Worm (Caenorhabditis elegans) whole organism, midembryonic: Measurements from ENCODE around the gene F15H10.7.

Source experiments
- T22C8.4 ChIP-seq: fragments of 200-800 bp; sonication (Bioruptor generic); IDR thresholded peaks from 2 replicates; pipeline ENCODE4 v1.3.6; 2022; ENCODE audit warnings: missing genetic modification characterization, missing compliant biosample characterization
- cog-1 ChIP-seq: sonication (generic microtip); optimal IDR thresholded peaks from 2 replicates; lab custom pipeline; 2016; ENCODE audit warnings: missing genetic modification characterization, missing compliant biosample characterization
- flt-1 ChIP-seq: fragments of 200-800 bp; sonication (Bioruptor generic); IDR thresholded peaks from 2 replicates; pipeline ENCODE4 v1.3.6; 2022; ENCODE audit warnings: missing genetic modification characterization, missing compliant biosample characterization
- klf-2 ChIP-seq: fragments of 200-800 bp; sonication (Bioruptor generic); conservative IDR thresholded peaks from 2 replicates; pipeline ENCODE4 v1.3.6; 2022; ENCODE audit warnings: missing genetic modification reagents, missing genetic modification characterization, missing compliant biosample characterization
- med-1 ChIP-seq: sonication (generic microtip); optimal IDR thresholded peaks from 2 replicates; lab custom pipeline; 2017; ENCODE audit warnings: missing genetic modification characterization, mild to moderate bottlenecking, missing compliant biosample characterization, antibody characterized with exemption, missing genetic modification reagents; ENCODE audit not compliant: insufficient read depth
- ref-1 ChIP-seq: fragments of 200-800 bp; sonication (Bioruptor generic); conservative IDR thresholded peaks from 2 replicates; pipeline ENCODE4 v1.3.6; 2022; ENCODE audit warnings: missing genetic modification reagents, missing genetic modification characterization, missing compliant biosample characterization
- tab-1 ChIP-seq: fragments of 200-800 bp; sonication (Bioruptor generic); IDR thresholded peaks from 2 replicates; pipeline ENCODE4 v1.3.6; 2022; ENCODE audit warnings: missing genetic modification characterization, missing compliant biosample characterization
- ztf-23 ChIP-seq: fragments of 200-800 bp; sonication (Bioruptor generic); IDR thresholded peaks from 2 replicates; pipeline ENCODE4 v1.3.6; 2022; ENCODE audit warnings: missing genetic modification reagents, missing genetic modification characterization, missing compliant biosample characterization
- ztf-29 ChIP-seq: fragments of 200-800 bp; sonication (Bioruptor generic); IDR thresholded peaks from 2 replicates; pipeline ENCODE4 v1.3.6; 2022; ENCODE audit warnings: missing genetic modification reagents, missing genetic modification characterization, missing compliant biosample characterization

The F15H10.7 gene

ce11 chrV:10387412-10387811 lies 18.8 kb downstream of the F15H10.7 start:
- TF ChIP-seq ztf-23 (GFP tag; lab: Robert Waterston, UW) (no peak), T22C8.4 (no peak), med-1 (no peak), flt-1 (GFP tag; lab: Robert Waterston, UW) (no peak), cog-1 (tag; lab: Kevin White, UChicago) (no peak)

DNA sequence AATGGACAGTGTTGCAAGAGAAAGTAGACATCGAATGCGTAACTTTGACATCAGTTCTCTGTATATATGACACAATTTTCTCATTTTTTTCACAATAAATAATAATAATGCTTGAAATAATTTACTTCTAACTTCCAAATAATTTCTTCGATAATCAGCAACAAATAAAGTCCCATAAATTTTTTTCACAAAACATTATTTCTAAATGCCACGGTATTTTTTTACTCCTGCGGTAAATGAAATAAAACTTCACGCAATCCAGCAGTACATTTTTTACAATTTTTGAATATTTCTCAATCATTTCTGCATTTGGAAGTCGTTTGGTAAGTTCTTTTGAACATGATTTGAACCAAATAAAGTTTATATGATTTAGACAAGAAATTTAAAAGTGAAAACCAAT lies 22.3 kb downstream of the F15H10.7 start, which contains the start of gene spe-10:
Gene spe-10, plus strand, starts transcription at position 301 of the 400 bp plus-strand sequence.
- TF ChIP-seq ztf-23 (GFP tag; lab: Robert Waterston, UW) (no peak), flt-1 (GFP tag; lab: Robert Waterston, UW) (no peak), ref-1 (GFP tag; lab: Robert Waterston, UW) (no peak), tab-1 (GFP tag; lab: Robert Waterston, UW) (no peak), T22C8.4 (no peak), med-1 (no peak), cog-1 (tag; lab: Kevin White, UChicago) (no peak), klf-2 (GFP tag; lab: Robert Waterston, UW) (no peak), ztf-29 (GFP tag; lab: Robert Waterston, UW) (no peak)

DNA sequence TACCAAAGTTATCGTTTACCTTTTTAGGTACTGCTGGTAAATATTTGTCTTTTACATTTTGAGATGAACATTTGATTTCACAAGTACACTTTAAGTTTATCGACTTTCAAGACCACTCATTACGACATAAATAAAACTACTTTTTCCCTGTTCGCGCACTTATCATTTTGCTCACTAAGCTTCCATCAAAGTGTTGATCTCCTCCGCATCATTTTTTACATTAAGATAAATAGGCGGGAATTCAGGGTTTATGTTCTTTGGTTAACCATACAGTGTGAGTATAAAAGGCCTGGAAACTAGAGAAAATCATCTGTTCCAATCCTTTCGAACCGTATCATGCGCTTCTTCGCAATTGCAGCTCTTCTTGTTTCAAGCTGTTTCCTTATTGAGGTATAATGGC lies 24.1 kb downstream of the F15H10.7 start, which contains the start of gene pqn-2:
Gene pqn-2, plus strand, starts transcription at position 301 of the 400 bp plus-strand sequence.
- TF ChIP-seq cog-1 (tag; lab: Kevin White, UChicago) (no peak), klf-2 (GFP tag; lab: Robert Waterston, UW) (no peak), ztf-23 (GFP tag; lab: Robert Waterston, UW) (no peak), flt-1 (GFP tag; lab: Robert Waterston, UW) (no peak), tab-1 (GFP tag; lab: Robert Waterston, UW) (no peak), T22C8.4 (no peak), ztf-29 (GFP tag; lab: Robert Waterston, UW) (no peak), med-1 (no peak), ref-1 (GFP tag; lab: Robert Waterston, UW) (no peak)

DNA sequence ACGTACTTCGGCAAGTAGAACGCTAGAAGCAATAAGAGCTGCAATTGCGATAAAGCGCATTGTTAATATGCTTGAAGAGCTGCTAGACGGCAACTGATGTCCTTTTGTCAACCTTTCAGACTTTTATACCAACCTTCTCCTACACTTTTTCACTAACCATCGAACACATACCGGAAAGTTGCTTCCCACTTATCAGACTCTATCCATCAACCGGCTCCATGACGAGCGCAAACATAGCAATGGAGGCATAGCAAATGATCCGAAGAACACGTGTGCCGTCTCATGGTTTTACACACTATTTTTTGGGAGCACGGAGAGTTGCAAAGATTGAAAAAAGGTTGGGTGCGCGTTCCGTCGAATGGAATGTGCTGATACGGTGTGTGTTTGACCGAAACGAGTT lies 24.5 kb downstream of the F15H10.7 start, which contains the start of gene abu-1:
Gene abu-1, minus strand, starts transcription at position 101 of the 400 bp plus-strand sequence.
- TF ChIP-seq ztf-29 (GFP tag; lab: Robert Waterston, UW), result no peak
- no peak for TF ChIP-seq cog-1 (tag; lab: Kevin White, UChicago)
- TF ChIP-seq klf-2 (GFP tag; lab: Robert Waterston, UW), result no peak

ce11 chrV:10379761-10380160 lies 26.5 kb downstream of the F15H10.7 start:
- no peak for TF ChIP-seq flt-1 (GFP tag; lab: Robert Waterston, UW)
- TF ChIP-seq T22C8.4, result no peak
- TF ChIP-seq ztf-23 (GFP tag; lab: Robert Waterston, UW), result no peak
- TF ChIP-seq tab-1 (GFP tag; lab: Robert Waterston, UW), result no peak
- TF ChIP-seq ref-1 (GFP tag; lab: Robert Waterston, UW), result no peak

DNA sequence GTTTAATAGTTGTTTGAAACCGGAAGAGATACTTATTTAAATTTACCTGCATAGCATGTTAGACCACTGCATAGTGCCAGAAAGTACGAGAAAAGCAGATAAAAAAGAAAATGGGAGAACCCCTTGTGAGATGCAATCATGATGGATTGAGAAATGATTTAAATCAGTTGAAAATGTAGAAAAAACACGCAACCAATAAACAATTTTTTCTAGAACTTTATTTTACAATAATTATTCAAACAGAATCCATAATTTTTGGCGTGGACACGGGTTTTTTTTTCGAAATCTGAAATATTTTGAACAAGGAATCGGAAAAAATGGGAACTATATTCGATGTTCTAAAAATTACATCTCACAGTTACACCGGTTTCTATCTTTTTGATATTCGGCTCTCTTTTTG lies 26.9 kb downstream of the F15H10.7 start, which contains the start of gene AC3.12:
Gene AC3.12, minus strand, starts transcription at position 101 of the 400 bp plus-strand sequence.
- no peak for TF ChIP-seq ref-1 (GFP tag; lab: Robert Waterston, UW)

- TF ChIP-seq cog-1 (tag; lab: Kevin White, UChicago), result no peak
- TF ChIP-seq T22C8.4, result no peak
- TF ChIP-seq klf-2 (GFP tag; lab: Robert Waterston, UW), result no peak
- no peak for TF ChIP-seq ztf-23 (GFP tag; lab: Robert Waterston, UW)
- TF ChIP-seq tab-1 (GFP tag; lab: Robert Waterston, UW), result no peak
- TF ChIP-seq ztf-29 (GFP tag; lab: Robert Waterston, UW), result no peak
- TF ChIP-seq flt-1 (GFP tag; lab: Robert Waterston, UW), result no peak
- no peak for TF ChIP-seq med-1
- TF ChIP-seq ref-1 (GFP tag; lab: Robert Waterston, UW), result no peak
Measured at ce11 chrV:10371951-10372350, 34.3 kb downstream of the F15H10.7 start, which contains the start of gene ugt-49. Gene ugt-49, plus strand, starts transcription at chrV:10372321.

- TF ChIP-seq ztf-29 (GFP tag; lab: Robert Waterston, UW) (no peak), T22C8.4 (no peak), cog-1 (tag; lab: Kevin White, UChicago) (no peak), tab-1 (GFP tag; lab: Robert Waterston, UW) (no peak), med-1 (no peak), ztf-23 (GFP tag; lab: Robert Waterston, UW) (no peak), klf-2 (GFP tag; lab: Robert Waterston, UW) (no peak), ref-1 (GFP tag; lab: Robert Waterston, UW) (no peak), flt-1 (GFP tag; lab: Robert Waterston, UW) (no peak)
Measured at ce11 chrV:10371177-10371576, 35.0 kb downstream of the F15H10.7 start.

ce11 chrV:10368256-10368655 lies 38.0 kb downstream of the F15H10.7 start, which contains the start of gene sri-20:
Gene sri-20, plus strand, starts transcription at chrV:10368556.
- TF ChIP-seq ztf-23 (GFP tag; lab: Robert Waterston, UW) (no peak), cog-1 (tag; lab: Kevin White, UChicago) (no peak), flt-1 (GFP tag; lab: Robert Waterston, UW) (no peak), klf-2 (GFP tag; lab: Robert Waterston, UW) (no peak), T22C8.4 (no peak)

DNA sequence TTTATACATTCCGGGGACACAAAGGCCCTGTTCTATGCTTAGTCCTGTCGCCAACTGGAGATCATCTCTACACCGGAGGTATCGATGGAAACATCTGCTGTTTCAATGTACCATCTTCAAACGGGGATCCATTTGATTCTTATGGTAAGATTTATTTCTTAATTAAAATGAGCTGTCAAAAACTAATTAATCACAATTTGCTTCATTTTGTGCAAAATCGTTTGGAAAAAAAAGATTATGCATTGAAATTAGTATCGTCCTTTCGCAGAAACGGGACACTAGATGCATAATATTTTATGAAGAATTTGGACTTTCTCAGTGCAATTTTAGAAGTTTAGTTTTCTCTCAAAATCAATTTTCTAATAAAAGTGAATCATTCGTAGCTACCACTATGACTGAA lies 42.4 kb downstream of the F15H10.7 start:
- TF ChIP-seq klf-2 (GFP tag; lab: Robert Waterston, UW), result no peak
- TF ChIP-seq ztf-29 (GFP tag; lab: Robert Waterston, UW), result no peak
- TF ChIP-seq flt-1 (GFP tag; lab: Robert Waterston, UW), result no peak
- TF ChIP-seq tab-1 (GFP tag; lab: Robert Waterston, UW), result no peak
- TF ChIP-seq ref-1 (GFP tag; lab: Robert Waterston, UW), result no peak
- TF ChIP-seq T22C8.4, result no peak
- no peak for TF ChIP-seq ztf-23 (GFP tag; lab: Robert Waterston, UW)
- no peak for TF ChIP-seq cog-1 (tag; lab: Kevin White, UChicago)
- no peak for TF ChIP-seq med-1
